Fruit fly (Drosophila melanogaster) whole organism, embryonic: Measurements from ENCODE around the gene CG4660.

Experiments used
- Atf3 ChIP-seq: fragments of 200-800 bp; sonication (Bioruptor generic); optimal IDR thresholded peaks from 3 replicates; lab custom pipeline; 2016; ENCODE audit warnings: missing biosample characterization, missing genetic modification characterization
- CG10321 ChIP-seq: fragments of 200-800 bp; sonication (Bioruptor generic); IDR thresholded peaks from 2 replicates; pipeline ENCODE4 v1.3.6; 2022; ENCODE audit warnings: missing biosample characterization, missing genetic modification characterization
- CG11398 ChIP-seq: fragments of 200-800 bp; sonication (Bioruptor generic); optimal IDR thresholded peaks from 2 replicates; lab custom pipeline; 2016; ENCODE audit warnings: missing biosample characterization, missing genetic modification characterization
- CG14860 ChIP-seq: fragments of 200-800 bp; sonication (Bioruptor generic); IDR thresholded peaks from 3 replicates; pipeline ENCODE4 v1.3.6; 2022; ENCODE audit warnings: missing biosample characterization, missing genetic modification characterization; ENCODE audit not compliant: partially characterized antibody
- CG15696 ChIP-seq: fragments of 200-800 bp; sonication (Bioruptor generic); optimal IDR thresholded peaks from 2 replicates; lab custom pipeline; 2019; ENCODE audit warnings: missing biosample characterization, mild to moderate bottlenecking, missing genetic modification characterization, moderate library complexity
- CG1602 ChIP-seq: fragments of 200-800 bp; sonication (Bioruptor generic); optimal IDR thresholded peaks from 3 replicates; lab custom pipeline; 2016; ENCODE audit warnings: missing biosample characterization, missing genetic modification characterization
- CG18764 ChIP-seq: fragments of 200-800 bp; sonication (Bioruptor generic); optimal IDR thresholded peaks from 3 replicates; lab custom pipeline; 2016; ENCODE audit warnings: missing biosample characterization, missing genetic modification characterization
- CG4360 ChIP-seq: fragments of 200-800 bp; sonication (Bioruptor generic); IDR thresholded peaks from 2 replicates; pipeline ENCODE4 v1.3.6; 2022; ENCODE audit warnings: missing biosample characterization, missing genetic modification characterization
- CG4730 ChIP-seq: fragments of 200-800 bp; sonication (Bioruptor generic); IDR thresholded peaks from 2 replicates; pipeline ENCODE4 v1.3.6; 2022; ENCODE audit warnings: missing biosample characterization, missing genetic modification characterization
- CG6765 ChIP-seq: fragments of 200-800 bp; sonication (Bioruptor generic); optimal IDR thresholded peaks from 3 replicates; lab custom pipeline; 2017; ENCODE audit warnings: missing biosample characterization, mild to moderate bottlenecking, missing genetic modification characterization
- CG7839 ChIP-seq: fragments of 200-800 bp; sonication (Bioruptor generic); optimal IDR thresholded peaks from 3 replicates; lab custom pipeline; 2018; ENCODE audit warnings: missing biosample characterization, mild to moderate bottlenecking, missing genetic modification characterization, moderate library complexity
- CG8089 ChIP-seq: fragments of 200-800 bp; sonication (Bioruptor generic); optimal IDR thresholded peaks from 3 replicates; lab custom pipeline; 2016; ENCODE audit warnings: missing biosample characterization, missing genetic modification characterization
- CG8924 ChIP-seq: fragments of 200-800 bp; optimal IDR thresholded peaks from 3 replicates; lab custom pipeline; 2019; ENCODE audit warnings: missing biosample characterization, mild to moderate bottlenecking, missing genetic modification characterization, moderate library complexity
- CG9727 ChIP-seq: fragments of 200-800 bp; sonication (Bioruptor generic); optimal IDR thresholded peaks from 3 replicates; lab custom pipeline; 2017; ENCODE audit warnings: missing biosample characterization, mild to moderate bottlenecking, missing genetic modification characterization
- Dip3 ChIP-seq: fragments of 200-800 bp; sonication (Bioruptor generic); optimal IDR thresholded peaks from 3 replicates; lab custom pipeline; 2016; ENCODE audit warnings: missing biosample characterization, missing genetic modification characterization
- Dref ChIP-seq: fragments of 200-800 bp; sonication (Bioruptor generic); IDR thresholded peaks from 2 replicates; pipeline ENCODE4 v1.3.6; 2022; ENCODE audit warnings: missing biosample characterization, missing genetic modification characterization
- E2f2 ChIP-seq: fragments of 200-800 bp; sonication (Bioruptor generic); IDR thresholded peaks from 2 replicates; pipeline ENCODE4 v1.3.6; 2022; ENCODE audit warnings: missing biosample characterization, missing genetic modification characterization
- HHEX ChIP-seq: fragments of 200-800 bp; sonication (Bioruptor generic); optimal IDR thresholded peaks from 3 replicates; lab custom pipeline; 2017; ENCODE audit warnings: missing biosample characterization, mild to moderate bottlenecking, missing genetic modification characterization, missing genetic modification reagents
- HLH4C ChIP-seq: fragments of 200-800 bp; sonication (Bioruptor generic); IDR thresholded peaks from 3 replicates; pipeline ENCODE4 v1.3.6; 2022; ENCODE audit warnings: missing biosample characterization, missing genetic modification characterization; ENCODE audit not compliant: partially characterized antibody
- HmgD ChIP-seq: fragments of 200-800 bp; sonication (Bioruptor generic); optimal IDR thresholded peaks from 3 replicates; lab custom pipeline; 2016; ENCODE audit warnings: missing biosample characterization, missing genetic modification characterization
- Nf-YC ChIP-seq: fragments of 200-800 bp; optimal IDR thresholded peaks from 3 replicates; lab custom pipeline; 2019; ENCODE audit warnings: missing biosample characterization, mild to moderate bottlenecking, missing genetic modification characterization, moderate library complexity
- NfI ChIP-seq: fragments of 200-800 bp; sonication (Bioruptor generic); optimal IDR thresholded peaks from 3 replicates; lab custom pipeline; 2018; ENCODE audit warnings: missing biosample characterization, mild to moderate bottlenecking, missing genetic modification characterization, moderate library complexity
- Poxn ChIP-seq: fragments of 200-800 bp; sonication (Bioruptor generic); IDR thresholded peaks from 2 replicates; pipeline ENCODE4 v1.3.6; 2022; ENCODE audit warnings: missing biosample characterization, missing genetic modification characterization
- Sry-δ ChIP-seq: fragments of 200-800 bp; sonication (Bioruptor generic); optimal IDR thresholded peaks from 2 replicates; lab custom pipeline; 2016; ENCODE audit warnings: missing biosample characterization, missing genetic modification characterization
- YL-1 ChIP-seq: fragments of 200-800 bp; sonication (Bioruptor generic); optimal IDR thresholded peaks from 3 replicates; lab custom pipeline; 2017; ENCODE audit warnings: missing biosample characterization, mild to moderate bottlenecking, missing genetic modification characterization
- ac ChIP-seq: fragments of 200-800 bp; sonication (Bioruptor generic); optimal IDR thresholded peaks from 3 replicates; lab custom pipeline; 2017; ENCODE audit warnings: missing biosample characterization, mild to moderate bottlenecking, missing genetic modification characterization
- amos ChIP-seq: fragments of 200-800 bp; sonication (Bioruptor generic); IDR thresholded peaks from 2 replicates; pipeline ENCODE4 v1.3.6; 2022; ENCODE audit warnings: missing biosample characterization, missing genetic modification characterization; ENCODE audit not compliant: partially characterized antibody
- ara ChIP-seq: fragments of 200-800 bp; sonication (Bioruptor generic); IDR thresholded peaks from 2 replicates; pipeline ENCODE4 v1.3.6; 2022; ENCODE audit warnings: missing biosample characterization, missing genetic modification characterization
- cwo ChIP-seq: fragments of 200-800 bp; sonication (Bioruptor generic); optimal IDR thresholded peaks from 3 replicates; lab custom pipeline; 2017; ENCODE audit warnings: missing biosample characterization, missing genetic modification characterization, mild to moderate bottlenecking, moderate library complexity, missing genetic modification reagents
- dm ChIP-seq: fragments of 200-800 bp; sonication (Bioruptor generic); optimal IDR thresholded peaks from 3 replicates; lab custom pipeline; 2016; ENCODE audit warnings: missing biosample characterization, missing genetic modification characterization
- ewg ChIP-seq: fragments of 200-800 bp; sonication (Bioruptor generic); optimal IDR thresholded peaks from 3 replicates; lab custom pipeline; 2017; ENCODE audit warnings: mild to moderate bottlenecking, missing biosample characterization, missing genetic modification reagents, missing genetic modification characterization
- fd102C ChIP-seq: fragments of 200-800 bp; sonication (Bioruptor generic); optimal IDR thresholded peaks from 2 replicates; lab custom pipeline; 2018; ENCODE audit warnings: missing biosample characterization, mild to moderate bottlenecking, missing genetic modification characterization, moderate library complexity
- fd3F ChIP-seq: fragments of 200-800 bp; sonication (Bioruptor generic); optimal IDR thresholded peaks from 2 replicates; lab custom pipeline; 2018; ENCODE audit warnings: missing biosample characterization, mild to moderate bottlenecking, missing genetic modification characterization, moderate library complexity
- gcm ChIP-seq: fragments of 200-800 bp; sonication (Bioruptor generic); optimal IDR thresholded peaks from 2 replicates; lab custom pipeline; 2019; ENCODE audit warnings: missing biosample characterization, mild to moderate bottlenecking, missing genetic modification characterization, moderate library complexity
- grn ChIP-seq: fragments of 200-800 bp; sonication (Bioruptor generic); optimal IDR thresholded peaks from 3 replicates; lab custom pipeline; 2017; ENCODE audit warnings: missing biosample characterization, missing genetic modification characterization
- her ChIP-seq: fragments of 200-800 bp; sonication (Bioruptor generic); optimal IDR thresholded peaks from 2 replicates; lab custom pipeline; 2016; ENCODE audit warnings: missing biosample characterization, missing genetic modification characterization
- inv ChIP-seq: fragments of 200-800 bp; sonication (Bioruptor generic); IDR thresholded peaks from 2 replicates; pipeline ENCODE4 v1.3.6; 2022; ENCODE audit warnings: missing biosample characterization, missing genetic modification characterization; ENCODE audit not compliant: partially characterized antibody
- kni ChIP-seq: fragments of 200-800 bp; sonication (Bioruptor generic); optimal IDR thresholded peaks from 3 replicates; lab custom pipeline; 2017; ENCODE audit warnings: mild to moderate bottlenecking, missing biosample characterization, missing genetic modification reagents, missing genetic modification characterization
- lilli ChIP-seq: fragments of 200-800 bp; sonication (Bioruptor generic); optimal IDR thresholded peaks from 3 replicates; lab custom pipeline; 2016; ENCODE audit warnings: missing biosample characterization, missing genetic modification characterization
- pan ChIP-seq, 4 experiments: fragments of >200 bp in 3 of 4; fragments of 200-800 bp in 1 of 4; sonication (Bioruptor generic) in 1 of 4; optimal IDR thresholded peaks in 3 of 4; IDR thresholded peaks in 1 of 4; 2 replicates each; pipeline versions ENCODE4 v1.3.6 to Lab custom; 2017 to 2022; ENCODE audit warnings: missing biosample characterization in 2 of 4, missing genetic modification characterization in 2 of 4, mixed read lengths in 1 of 4
- peb ChIP-seq: fragments of 200-800 bp; sonication (Bioruptor generic); IDR thresholded peaks from 2 replicates; pipeline ENCODE4 v1.3.6; 2022; ENCODE audit warnings: missing biosample characterization, missing genetic modification characterization
- prd ChIP-seq, 3 experiments: fragments of >200 bp in 2 of 3; fragments of 200-800 bp in 1 of 3; sonication (Bioruptor generic) in 1 of 3; optimal IDR thresholded peaks in 2 of 3; IDR thresholded peaks in 1 of 3; 2 replicates in 2 of 3; 3 replicates in 1 of 3; pipeline versions ENCODE4 v1.3.6 to Lab custom; 2017 to 2022; ENCODE audit warnings: missing biosample characterization in 1 of 3, missing genetic modification characterization in 1 of 3
- sd ChIP-seq: fragments of 200-800 bp; sonication (Bioruptor generic); optimal IDR thresholded peaks from 3 replicates; lab custom pipeline; 2018; ENCODE audit warnings: missing biosample characterization, mild to moderate bottlenecking, missing genetic modification characterization, moderate library complexity
- sens ChIP-seq: fragments of 200-800 bp; sonication (Bioruptor generic); peaks from one replicate; lab custom pipeline; 2016; ENCODE audit warnings: missing biosample characterization, missing genetic modification characterization
- slou ChIP-seq: fragments of 200-800 bp; sonication (Bioruptor generic); optimal IDR thresholded peaks from 3 replicates; lab custom pipeline; 2016; ENCODE audit warnings: missing biosample characterization, missing genetic modification characterization
- ssp ChIP-seq: fragments of 200-800 bp; sonication (Bioruptor generic); IDR thresholded peaks from 2 replicates; pipeline ENCODE4 v1.3.6; 2022; ENCODE audit warnings: missing biosample characterization, missing genetic modification characterization
- stwl ChIP-seq: fragments of 200-800 bp; sonication (Bioruptor generic); optimal IDR thresholded peaks from 3 replicates; lab custom pipeline; 2018; ENCODE audit warnings: missing biosample characterization, mild to moderate bottlenecking, missing genetic modification characterization, moderate library complexity
- twi ChIP-seq: fragments of 200-800 bp; optimal IDR thresholded peaks from 2 replicates; lab custom pipeline; 2019; ENCODE audit warnings: missing biosample characterization, mild to moderate bottlenecking, missing genetic modification characterization, moderate library complexity
- unc-4 ChIP-seq: fragments of 200-800 bp; sonication (Bioruptor generic); IDR thresholded peaks from 2 replicates; pipeline ENCODE4 v1.3.6; 2022; ENCODE audit warnings: missing biosample characterization, missing genetic modification characterization; ENCODE audit not compliant: partially characterized antibody

CG4660 gene

dm6 chrX:6074845-6075244, 6.3 kb downstream of the CG4660 start, which contains the start of gene Tsp5D (continued):
- TF ChIP-seq Atf3 (GFP tag; lab: Kevin White, UChicago) (no peak), peb (peak; percentile 87), CG10321 (peak; percentile 70), ssp (GFP tag; lab: Robert Waterston, UW) (peak; percentile 86), CG1602 (GFP tag; lab: Kevin White, UChicago) (peak; percentile 88), amos (GFP tag; lab: Robert Waterston, UW) (no peak), E2f2 (GFP tag; lab: Robert Waterston, UW) (peak; percentile 78), CG9727 (GFP tag; lab: Kevin White, UChicago) (peak; percentile 79), CG4730 (GFP tag; lab: Robert Waterston, UW) (peak; percentile 92), lilli (GFP tag; lab: Kevin White, UChicago) (peak; percentile 30), sens (peak; percentile 89), Nf-YC (peak; percentile 71), gcm (peak; percentile 84), kni (GFP tag; lab: Kevin White, UChicago) (peak; percentile 78), HLH4C (GFP tag; lab: Robert Waterston, UW) (no peak), CG11398 (GFP tag; lab: Kevin White, UChicago) (no peak), CG15696 (peak; percentile 55), her (no peak), YL-1 (peak; percentile 43), NfI (GFP tag; lab: Kevin White, UChicago) (peak; percentile 87), Dref (GFP tag; lab: Robert Waterston, UW) (no peak), fd102C (peak; percentile 14), dm (GFP tag; lab: Kevin White, UChicago) (no peak), CG18764 (GFP tag; lab: Kevin White, UChicago) (peak; percentile 84), cwo (peak; percentile 78), Sry-δ (GFP tag; lab: Kevin White, UChicago) (peak; percentile 16), HmgD (no peak), unc-4 (GFP tag; lab: Robert Waterston, UW) (no peak), Dip3 (GFP tag; lab: Kevin White, UChicago) (no peak), CG14860 (GFP tag; lab: Robert Waterston, UW) (no peak), CG4360 (GFP tag; lab: Robert Waterston, UW) (peak; percentile 69), sd (tag; lab: Kevin White, UChicago) (peak; percentile 73), CG8924 (tag; lab: Kevin White, UChicago) (peak; percentile 92), stwl (peak; percentile 2), fd3F (GFP tag; lab: Kevin White, UChicago) (peak; percentile 80), CG7839 (tag; lab: Kevin White, UChicago) (peak; percentile 93), CG8089 (GFP tag; lab: Kevin White, UChicago) (peak; percentile 26), inv (no peak), Poxn (GFP tag; lab: Robert Waterston, UW) (no peak), ac (GFP tag; lab: Kevin White, UChicago) (peak; percentile 42), slou (GFP tag; lab: Kevin White, UChicago) (peak; percentile 11), ewg (GFP tag; lab: Kevin White, UChicago) (peak; percentile 89), grn (no peak), HHEX (GFP tag; lab: Kevin White, UChicago) (peak; percentile 91), prd (optimal IDR thresholded peaks at IDR 0.05; lab: Kevin White, UChicago) (no peak), prd (GFP tag; IDR thresholded peaks at IDR 0.05; lab: Robert Waterston, UW) (peak; percentile 95), ara (GFP tag; lab: Robert Waterston, UW) (peak; percentile 96), pan (optimal IDR thresholded peaks at IDR 0.05; lab: Kevin White, UChicago) (no peak), pan (GFP tag; optimal IDR thresholded peaks at IDR 0.05 in 1 of 2, IDR thresholded peaks at IDR 0.05 in 1 of 2) (peak in 1 of 2 experiments; percentile 96), CG6765 (peak; percentile 63), twi (tag; lab: Kevin White, UChicago) (peak; percentile 79)
